Comparison of ENCODE assay signal across 4 worm cellular contexts in the genomic region with DNA sequence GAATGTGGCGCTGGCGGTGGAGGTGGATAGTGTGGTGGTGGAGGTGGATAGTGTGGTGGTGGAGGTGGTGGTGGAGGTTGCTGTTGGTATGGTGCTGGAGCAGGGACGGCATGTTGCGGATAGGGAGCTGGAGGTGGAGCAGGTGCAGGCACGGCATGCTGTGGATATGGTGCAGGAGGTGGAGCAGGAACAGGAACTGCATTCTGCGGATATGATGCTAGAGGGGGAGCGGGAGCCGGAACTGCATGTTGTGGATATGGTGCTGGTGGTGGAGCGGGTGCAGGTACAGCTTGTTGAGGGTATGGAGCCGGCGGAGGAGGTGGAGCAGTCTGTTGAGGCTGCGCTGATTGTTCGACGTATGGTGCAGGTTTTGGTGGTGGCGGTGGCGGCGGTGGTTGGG.
TF ChIP-seq lines count a peak whose summit lies in the region.

No protein-coding gene starts in this region.

TF ChIP-seq in whole organism, L4 larva, 104 proteins besides CTCF, POLR2A, EP300 and RAD21:
- TF ChIP-seq duxl-1 (tag; optimal IDR thresholded peaks at IDR 0.05; lab: Kevin White, UChicago; ENCODE audit: poor library complexity) = no peak
- TF ChIP-seq set-16 (GFP tag; IDR thresholded peaks at IDR 0.05; lab: Robert Waterston, UW) = peak; percentile 92

TF ChIP-seq in whole organism, early embryonic, 17 proteins besides CTCF, POLR2A, EP300 and RAD21:
- TF ChIP-seq hnd-1 (tag; optimal IDR thresholded peaks at IDR 0.05; lab: Kevin White, UChicago) = no peak
- TF ChIP-seq tbx-11 (GFP tag; IDR thresholded peaks at IDR 0.05; lab: Robert Waterston, UW) = no peak
- 0 out of 2 replicates have a peak, but pooled peaks have one; percentile 30 for TF ChIP-seq scrt-1 (GFP tag; IDR thresholded peaks at IDR 0.05; lab: Robert Waterston, UW)
- TF ChIP-seq ceh-13 (GFP tag; optimal IDR thresholded peaks at IDR 0.05; lab: Kevin White, UChicago) = no peak
- TF ChIP-seq sea-1 (GFP tag; conservative IDR thresholded peaks at IDR 0.05; lab: Robert Waterston, UW) = 0 out of 2 replicates have a peak, but pooled peaks have one; percentile 31

TF ChIP-seq in whole organism, mixed stage, embryonic, 35 proteins besides CTCF, POLR2A, EP300 and RAD21:
- peak; percentile 11 for TF ChIP-seq mls-2 (tag; optimal IDR thresholded peaks at IDR 0.05; lab: Kevin White, UChicago)
- peak; percentile 20 for TF ChIP-seq drap-1 (GFP tag; optimal IDR thresholded peaks at IDR 0.05; lab: Kevin White, UChicago)
- no peak for TF ChIP-seq snpc-4 (tag; optimal IDR thresholded peaks at IDR 0.05; lab: Kevin White, UChicago)
- TF ChIP-seq elt-3 (tag; optimal IDR thresholded peaks at IDR 0.05; lab: Kevin White, UChicago) = no peak
- TF ChIP-seq unc-120 (tag; optimal IDR thresholded peaks at IDR 0.05; lab: Kevin White, UChicago; ENCODE audit: poor library complexity, severe bottlenecking) = no peak
- no peak for TF ChIP-seq ceh-43 (GFP tag; optimal IDR thresholded peaks at IDR 0.05; lab: Kevin White, UChicago)
- TF ChIP-seq mab-5 (tag; optimal IDR thresholded peaks at IDR 0.05; lab: Kevin White, UChicago) = no peak
- no peak for TF ChIP-seq lsy-2 (tag; optimal IDR thresholded peaks at IDR 0.05; lab: Kevin White, UChicago)
- TF ChIP-seq sptf-1 (tag; optimal IDR thresholded peaks at IDR 0.05; lab: Kevin White, UChicago) = no peak
- no peak for TF ChIP-seq nhr-28 (tag; optimal IDR thresholded peaks at IDR 0.05; lab: Kevin White, UChicago)
- no peak for TF ChIP-seq elt-1 (tag; optimal IDR thresholded peaks at IDR 0.05; lab: Kevin White, UChicago; ENCODE audit: borderline replicate concordance, insufficient read depth)

TF ChIP-seq in whole organism, young adult, 124 proteins besides CTCF, POLR2A, EP300 and RAD21:
- TF ChIP-seq egrh-3 (GFP tag; IDR thresholded peaks at IDR 0.05; lab: Robert Waterston, UW) = peak; percentile 79
- no peak for TF ChIP-seq hmg-20 (GFP tag; IDR thresholded peaks at IDR 0.05; lab: Robert Waterston, UW)
- no peak for TF ChIP-seq aptf-3 (GFP tag; IDR thresholded peaks at IDR 0.05; lab: Robert Waterston, UW)
- no peak for TF ChIP-seq ceh-91 (GFP tag; IDR thresholded peaks at IDR 0.05; lab: Robert Waterston, UW)
- TF ChIP-seq ZK185.1 (tag; optimal IDR thresholded peaks at IDR 0.05; lab: Kevin White, UChicago; ENCODE audit: poor library complexity, severe bottlenecking) = no peak
- no peak for TF ChIP-seq lsl-1 (GFP tag; optimal IDR thresholded peaks at IDR 0.05; lab: Kevin White, UChicago)
- no peak for TF ChIP-seq Y67H2A.10 (GFP tag; conservative IDR thresholded peaks at IDR 0.05; lab: Robert Waterston, UW)
- TF ChIP-seq unc-130 (GFP tag; optimal IDR thresholded peaks at IDR 0.05; lab: Kevin White, UChicago) = no peak
- TF ChIP-seq egl-18 (GFP tag; IDR thresholded peaks at IDR 0.05; lab: Robert Waterston, UW) = no peak
- peak; percentile 89 for TF ChIP-seq zfh-2 (GFP tag; conservative IDR thresholded peaks at IDR 0.05; lab: Robert Waterston, UW)
- TF ChIP-seq ztf-26 (tag; optimal IDR thresholded peaks at IDR 0.05; lab: Kevin White, UChicago) = no peak
- no peak for TF ChIP-seq madf-8 (GFP tag; conservative IDR thresholded peaks at IDR 0.05; lab: Robert Waterston, UW)
- no peak for TF ChIP-seq ekl-4 (GFP tag; IDR thresholded peaks at IDR 0.05; lab: Robert Waterston, UW)
- no peak for TF ChIP-seq K11D2.4 (GFP tag; IDR thresholded peaks at IDR 0.05; lab: Robert Waterston, UW)
- TF ChIP-seq madf-3 (GFP tag; IDR thresholded peaks at IDR 0.05; lab: Robert Waterston, UW) = no peak
- TF ChIP-seq gei-17 (GFP tag; optimal IDR thresholded peaks at IDR 0.05; lab: Kevin White, UChicago) = no peak
- TF ChIP-seq cebp-2 (GFP tag; IDR thresholded peaks at IDR 0.05; lab: Robert Waterston, UW) = 0 out of 2 replicates have a peak, but pooled peaks have one; percentile 24
- no peak for TF ChIP-seq ztf-18 (tag; optimal IDR thresholded peaks at IDR 0.05; lab: Kevin White, UChicago)
TF ChIP-seq in whole organism, young adult: peak in this region for 3.
